Worm (Caenorhabditis elegans): ENCODE results near the gene srh-217.

The srh-217 gene

ce11 chrV:20143711-20144110, 51.6 kb downstream of the srh-217 start:
- no peak for TF ChIP-seq unc-62 (GFP tag; optimal IDR thresholded peaks at IDR 0.05)

Data from whole organism, dauer.